Fruit fly (Drosophila melanogaster): ENCODE measurements around the gene pip.
A peak's percentile ranks its signal among the peaks of the same experiment; 100 is the strongest.

The pip gene

dm6 chr3L:19294613-19295299 is 42.7 kb downstream of the pip start (continued):
- TF ChIP-seq CG15601 (tag; optimal IDR thresholded peaks at IDR 0.05), result no peak
- TF ChIP-seq crc (GFP tag; optimal IDR thresholded peaks at IDR 0.05), result no peak
- TF ChIP-seq YL-1 (GFP tag; optimal IDR thresholded peaks at IDR 0.05), result no peak
- TF ChIP-seq chinmo (GFP tag; IDR thresholded peaks at IDR 0.05; ENCODE audit: partially characterized antibody), result peak; percentile 92
- peak; percentile 95 for TF ChIP-seq CG7928 (GFP tag; optimal IDR thresholded peaks at IDR 0.05)
- TF ChIP-seq cato (GFP tag; optimal IDR thresholded peaks at IDR 0.05; ENCODE audit: borderline replicate concordance), result no peak
- TF ChIP-seq toy (GFP tag; IDR thresholded peaks at IDR 0.05), result no peak
- no peak for TF ChIP-seq CG9727 (GFP tag; optimal IDR thresholded peaks at IDR 0.05)
- peak; percentile 8 for TF ChIP-seq CG3163 (GFP tag; optimal IDR thresholded peaks at IDR 0.05)
- no peak for TF ChIP-seq Fer1 (GFP tag; optimal IDR thresholded peaks at IDR 0.05)
- no peak for TF ChIP-seq otp (GFP tag; IDR thresholded peaks at IDR 0.05)
- no peak for TF ChIP-seq Spps (tag; optimal IDR thresholded peaks at IDR 0.05)
- TF ChIP-seq Jarid2 (GFP tag; optimal IDR thresholded peaks at IDR 0.05), result peak; percentile 69
- TF ChIP-seq CG17328 (GFP tag; IDR thresholded peaks at IDR 0.05), result no peak
- no peak for TF ChIP-seq CG15011 (GFP tag; optimal IDR thresholded peaks at IDR 0.05)
- TF ChIP-seq CG2129 (GFP tag; IDR thresholded peaks at IDR 0.05; ENCODE audit: partially characterized antibody), result no peak
- TF ChIP-seq Lim3 (GFP tag; IDR thresholded peaks at IDR 0.05), result no peak
- TF ChIP-seq Dll (GFP tag; IDR thresholded peaks at IDR 0.05; ENCODE audit: partially characterized antibody), result 0 out of 4 replicates have a peak, but pooled peaks have one; percentile 34
- no peak for TF ChIP-seq tgo (GFP tag; IDR thresholded peaks at IDR 0.05)
- TF ChIP-seq HLHmδ (GFP tag; optimal IDR thresholded peaks at IDR 0.05), result no peak
- no peak for TF ChIP-seq odd (GFP tag; optimal IDR thresholded peaks at IDR 0.05)
- TF ChIP-seq bbx (GFP tag; IDR thresholded peaks at IDR 0.05; ENCODE audit: partially characterized antibody), result no peak
- TF ChIP-seq MESR4 (GFP tag; optimal IDR thresholded peaks at IDR 0.05), result peak; percentile 68
- TF ChIP-seq ham (GFP tag; IDR thresholded peaks at IDR 0.05), result no peak
- TF ChIP-seq CG14860 (GFP tag; IDR thresholded peaks at IDR 0.05; ENCODE audit: partially characterized antibody), result no peak
- peak; percentile 86 for TF ChIP-seq hkb (optimal IDR thresholded peaks at IDR 0.05)
- no peak for TF ChIP-seq hkb (GFP tag; IDR thresholded peaks at IDR 0.05)
- TF ChIP-seq Hmr (GFP tag; optimal IDR thresholded peaks at IDR 0.05), result peak; percentile 1
- TF ChIP-seq sens-2 (GFP tag; IDR thresholded peaks at IDR 0.05), result peak; percentile 43; the same call in 1 of the 2 replicates
- peak; percentile 10 for TF ChIP-seq CG11504 (tag; optimal IDR thresholded peaks at IDR 0.05)
- TF ChIP-seq crp (GFP tag; optimal IDR thresholded peaks at IDR 0.05), result peak; percentile 75 to 96
- TF ChIP-seq CG2875 (GFP tag; optimal IDR thresholded peaks at IDR 0.05), result peak; percentile 1
- no peak for TF ChIP-seq D19A (tag; optimal IDR thresholded peaks at IDR 0.05)
- peak; percentile 62 for TF ChIP-seq Lhr (GFP tag; optimal IDR thresholded peaks at IDR 0.05)
- peak; percentile 65 for TF ChIP-seq pzg (GFP tag; optimal IDR thresholded peaks at IDR 0.05)
- TF ChIP-seq Usf (GFP tag; optimal IDR thresholded peaks at IDR 0.05), result no peak
- no peak for TF ChIP-seq gro (GFP tag; optimal IDR thresholded peaks at IDR 0.05)
- peak; percentile 18; the same call in 1 of the 2 replicates for TF ChIP-seq rib (GFP tag; IDR thresholded peaks at IDR 0.05)
- no peak for TF ChIP-seq br (optimal IDR thresholded peaks at IDR 0.05)
- TF ChIP-seq BtbVII (GFP tag; optimal IDR thresholded peaks at IDR 0.05), result no peak
- TF ChIP-seq disco-r (GFP tag; optimal IDR thresholded peaks at IDR 0.05), result no peak
- peak; percentile 48 for TF ChIP-seq HmgD (GFP tag; optimal IDR thresholded peaks at IDR 0.05)
- no peak for TF ChIP-seq CG18764 (GFP tag; optimal IDR thresholded peaks at IDR 0.05)
- TF ChIP-seq oc (tag; optimal IDR thresholded peaks at IDR 0.05), result no peak
- TF ChIP-seq CG8089 (GFP tag; optimal IDR thresholded peaks at IDR 0.05), result no peak
- peak; percentile 40; the same call in 1 of the 2 replicates for TF ChIP-seq CG13287 (GFP tag; IDR thresholded peaks at IDR 0.05; ENCODE audit: partially characterized antibody)
- TF ChIP-seq unc-4 (GFP tag; IDR thresholded peaks at IDR 0.05; ENCODE audit: partially characterized antibody), result no peak
- 0 out of 2 replicates have a peak, but pooled peaks have one; percentile 3 for TF ChIP-seq CG8765 (GFP tag; IDR thresholded peaks at IDR 0.05)
- TF ChIP-seq MBD-R2 (GFP tag; IDR thresholded peaks at IDR 0.05), result peak; percentile 54
